Fruit fly (Drosophila melanogaster): Measurements from ENCODE around the gene CG43965.

CG43965 gene

DNA sequence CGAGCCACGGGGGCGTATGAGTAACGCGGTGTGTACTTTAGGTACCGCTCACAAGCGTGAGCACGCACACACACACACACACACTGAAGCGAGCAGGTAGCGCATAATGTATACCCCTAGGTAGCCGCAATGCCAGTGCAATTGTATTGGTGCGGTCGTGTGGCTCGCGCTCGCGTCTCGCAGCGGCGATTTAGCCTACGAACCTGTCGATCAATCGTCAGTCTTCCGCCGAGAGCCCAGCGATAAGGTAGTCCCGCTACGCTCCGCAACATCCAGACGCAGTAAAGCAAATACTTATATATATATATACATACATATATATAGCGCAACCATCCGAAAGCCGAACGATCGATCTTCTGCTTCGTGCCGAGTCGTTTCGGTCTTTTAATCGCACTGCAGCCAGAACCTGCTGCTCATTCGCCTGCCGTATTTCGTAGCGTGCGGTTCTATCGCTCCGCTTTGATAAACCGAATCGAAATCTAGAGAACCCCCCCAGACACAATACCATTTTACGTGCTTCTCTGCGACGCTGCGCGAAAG lies 50.0 kb downstream of the CG43965 start, which contains the start of gene hry (continued):
- TF ChIP-seq ewg (GFP tag; optimal IDR thresholded peaks at IDR 0.05) (no peak), fd64A (GFP tag; optimal IDR thresholded peaks at IDR 0.05) (no peak), insv (GFP tag; optimal IDR thresholded peaks at IDR 0.05) (no peak), esg (GFP tag; conservative IDR thresholded peaks at IDR 0.05) (no peak), CG2889 (GFP tag; IDR thresholded peaks at IDR 0.05) (no peak), kay (GFP tag; optimal IDR thresholded peaks at IDR 0.05) (peak; percentile 89), nerfin-1 (tag; optimal IDR thresholded peaks at IDR 0.05) (no peak), NC2β (GFP tag; optimal IDR thresholded peaks at IDR 0.05) (no peak), CG12744 (GFP tag; optimal IDR thresholded peaks at IDR 0.05) (no peak), otp (GFP tag; IDR thresholded peaks at IDR 0.05) (no peak), Oli (tag; optimal IDR thresholded peaks at IDR 0.05) (peak; percentile 44), sna (GFP tag; IDR thresholded peaks at IDR 0.05; ENCODE audit: partially characterized antibody) (no peak), CG18599 (GFP tag; optimal IDR thresholded peaks at IDR 0.05) (peak; percentile 67), CG3065 (GFP tag; optimal IDR thresholded peaks at IDR 0.05) (no peak), Sin3A (optimal IDR thresholded peaks at IDR 0.05) (no peak), nmo (GFP tag; optimal IDR thresholded peaks at IDR 0.05) (no peak), Pdp1 (GFP tag; optimal IDR thresholded peaks at IDR 0.05) (peak in 1 of 2 experiments; percentile 62), pfk (GFP tag; optimal IDR thresholded peaks at IDR 0.05) (peak; percentile 4), Max (GFP tag; optimal IDR thresholded peaks at IDR 0.05) (no peak), CG13624 (GFP tag; optimal IDR thresholded peaks at IDR 0.05) (no peak), Eip74EF (GFP tag; optimal IDR thresholded peaks at IDR 0.05) (peak in 1 of 2 experiments; percentile 44), CG7745 (tag; optimal IDR thresholded peaks at IDR 0.05) (peak; percentile 4), lbe (GFP tag; optimal IDR thresholded peaks at IDR 0.05) (peak; percentile 77), Oaz (GFP tag; IDR thresholded peaks at IDR 0.05) (no peak), CG34376 (GFP tag; optimal IDR thresholded peaks at IDR 0.05) (peak; percentile 88), bab2 (GFP tag; optimal IDR thresholded peaks at IDR 0.05) (no peak), Rx (GFP tag; IDR thresholded peaks at IDR 0.05) (no peak), shn (GFP tag; optimal IDR thresholded peaks at IDR 0.05) (no peak), dmrt11E (tag; optimal IDR thresholded peaks at IDR 0.05) (no peak), Abd-B (GFP tag; optimal IDR thresholded peaks at IDR 0.05) (no peak), CG18011 (GFP tag; optimal IDR thresholded peaks at IDR 0.05) (no peak), Mrtf (GFP tag; IDR thresholded peaks at IDR 0.05) (no peak), CG3995 (GFP tag; optimal IDR thresholded peaks at IDR 0.05) (no peak), D19B (GFP tag; optimal IDR thresholded peaks at IDR 0.05) (no peak), oc (tag; optimal IDR thresholded peaks at IDR 0.05) (peak; percentile 38), Hey (tag; optimal IDR thresholded peaks at IDR 0.05) (peak; percentile 58), CG10543 (GFP tag; optimal IDR thresholded peaks at IDR 0.05) (peak; percentile 99), unc-4 (GFP tag; IDR thresholded peaks at IDR 0.05; ENCODE audit: partially characterized antibody) (peak; percentile 34; the same call in 1 of the 2 replicates), CG4404 (GFP tag; IDR thresholded peaks at IDR 0.05) (no peak), BtbVII (GFP tag; optimal IDR thresholded peaks at IDR 0.05) (peak; percentile 40), CG31388 (GFP tag; optimal IDR thresholded peaks at IDR 0.05) (no peak), Myb (GFP tag; optimal IDR thresholded peaks at IDR 0.05) (no peak), MTF-1 (GFP tag; optimal IDR thresholded peaks at IDR 0.05; ENCODE audit: borderline replicate concordance) (peak; percentile 33), Lhr (GFP tag; optimal IDR thresholded peaks at IDR 0.05) (no peak), Lim3 (GFP tag; IDR thresholded peaks at IDR 0.05) (no peak), CG6689 (GFP tag; IDR thresholded peaks at IDR 0.05) (peak; percentile 36; the same call in 1 of the 2 replicates), ems (GFP tag; optimal IDR thresholded peaks at IDR 0.05) (no peak), CG32532 (GFP tag; IDR thresholded peaks at IDR 0.05) (peak; percentile 26; the same call in 1 of the 2 replicates), lola (GFP tag; optimal IDR thresholded peaks at IDR 0.05) (no peak), CG4282 (GFP tag; optimal IDR thresholded peaks at IDR 0.05) (no peak)
